Fruit fly (Drosophila melanogaster): ENCODE measurements around the gene Pink1.

DNA sequence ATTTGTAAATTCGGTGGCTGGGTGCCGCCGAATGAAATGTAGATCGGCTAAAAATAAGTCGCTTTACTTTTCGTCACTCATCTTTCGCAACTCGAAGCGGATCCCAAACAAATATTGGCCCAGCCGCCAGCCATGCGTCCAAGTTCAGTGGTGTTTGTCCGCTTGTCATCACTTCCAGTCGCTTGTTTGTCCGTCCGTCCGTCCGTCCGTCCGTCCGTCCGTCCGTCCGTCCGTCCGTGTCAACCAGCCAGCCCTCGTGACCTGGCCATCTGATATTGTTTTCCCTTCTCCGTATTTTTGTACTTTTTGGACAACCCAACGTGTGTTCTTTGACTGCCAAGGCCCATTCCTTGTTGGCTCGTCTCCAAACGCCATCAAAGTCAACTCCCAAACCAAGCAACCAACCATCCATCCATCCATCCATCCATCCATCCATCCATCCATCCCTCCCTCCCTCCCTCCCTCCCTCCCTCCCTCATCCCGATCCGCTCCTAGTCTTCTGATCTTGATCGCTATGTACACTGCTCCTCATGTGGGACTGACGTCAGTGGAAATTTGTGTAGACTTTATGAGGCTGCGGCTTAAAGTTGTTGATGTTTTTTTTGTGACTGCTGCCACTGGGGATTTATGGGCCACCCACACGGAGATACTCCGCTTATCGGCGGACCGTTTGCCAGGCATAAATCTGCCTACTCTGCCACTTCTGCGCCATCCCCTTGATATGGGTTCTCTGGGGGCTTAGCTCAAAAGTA is 49.9 kb downstream of the Pink1 start:
- TF ChIP-seq CG33017 (tag; optimal IDR thresholded peaks at IDR 0.05): no peak
- TF ChIP-seq tj (GFP tag; optimal IDR thresholded peaks at IDR 0.05): no peak
